Fruit fly (Drosophila melanogaster): ENCODE data around the gene CG6865.

CG6865 gene

dm6 chr3L:18890283-18891175 lies 27.1 kb downstream of the CG6865 start, which contains the start of gene CG3961 (continued):
- TF ChIP-seq CG3995 (GFP tag; optimal IDR thresholded peaks at IDR 0.05), result peak; percentile 36
- no peak; the same call in 1 of the 2 replicates for TF ChIP-seq sna (GFP tag; IDR thresholded peaks at IDR 0.05; ENCODE audit: partially characterized antibody)
- TF ChIP-seq run (tag; optimal IDR thresholded peaks at IDR 0.05), result peak; percentile 97
- TF ChIP-seq ranshi (GFP tag; IDR thresholded peaks at IDR 0.05), result peak; percentile 88
- TF ChIP-seq CG4404 (GFP tag; IDR thresholded peaks at IDR 0.05), result peak; percentile 89
- peak; percentile 72 for TF ChIP-seq CG3163 (GFP tag; optimal IDR thresholded peaks at IDR 0.05)
- TF ChIP-seq CG8765 (GFP tag; IDR thresholded peaks at IDR 0.05), result peak; percentile 45; the same call in 1 of the 2 replicates
- TF ChIP-seq Ptx1 (GFP tag; IDR thresholded peaks at IDR 0.05), result peak; percentile 96
- peak; percentile 91 for TF ChIP-seq Mad (GFP tag; optimal IDR thresholded peaks at IDR 0.05)
- no peak for TF ChIP-seq CG13894 (tag; optimal IDR thresholded peaks at IDR 0.05)
- peak; percentile 52 for TF ChIP-seq ERR (GFP tag; optimal IDR thresholded peaks at IDR 0.05)
- peak; percentile 44; the same call in 1 of the 2 replicates for TF ChIP-seq MBD-R2 (GFP tag; IDR thresholded peaks at IDR 0.05)
- peak; percentile 96 for TF ChIP-seq tin (GFP tag; optimal IDR thresholded peaks at IDR 0.05)
- peak; percentile 97 for TF ChIP-seq PHDP (tag; optimal IDR thresholded peaks at IDR 0.05)
- TF ChIP-seq CG4854 (GFP tag; optimal IDR thresholded peaks at IDR 0.05), result peak; percentile 84
- TF ChIP-seq CG1603 (tag; optimal IDR thresholded peaks at IDR 0.05), result peak; percentile 90
- TF ChIP-seq NfI (GFP tag; optimal IDR thresholded peaks at IDR 0.05), result peak; percentile 95
- TF ChIP-seq grau (tag; optimal IDR thresholded peaks at IDR 0.05), result peak; percentile 98
- peak; percentile 92 for TF ChIP-seq CG6765 (GFP tag; optimal IDR thresholded peaks at IDR 0.05)
- peak; percentile 58 to 100 for TF ChIP-seq eve (GFP tag; optimal IDR thresholded peaks at IDR 0.05)
- TF ChIP-seq rib (GFP tag; IDR thresholded peaks at IDR 0.05), result no peak
- TF ChIP-seq CG4820 (GFP tag; optimal IDR thresholded peaks at IDR 0.05), result peak; percentile 98
- TF ChIP-seq Meics (GFP tag; optimal IDR thresholded peaks at IDR 0.05), result peak; percentile 95
- peak; percentile 95 for TF ChIP-seq HmgZ (tag; optimal IDR thresholded peaks at IDR 0.05)
- TF ChIP-seq CG9797 (GFP tag; optimal IDR thresholded peaks at IDR 0.05), result peak; percentile 56
- peak; percentile 8; the same call in 1 of the 3 replicates for TF ChIP-seq CG34224 (GFP tag; IDR thresholded peaks at IDR 0.05; ENCODE audit: partially characterized antibody)
- peak; percentile 97 for TF ChIP-seq CG3407 (GFP tag; optimal IDR thresholded peaks at IDR 0.05)
- peak; percentile 90 for TF ChIP-seq sob (GFP tag; IDR thresholded peaks at IDR 0.05)
- peak; percentile 93 for TF ChIP-seq CG13123 (GFP tag; optimal IDR thresholded peaks at IDR 0.05)
- TF ChIP-seq CG7556 (GFP tag; optimal IDR thresholded peaks at IDR 0.05), result peak; percentile 100
- no peak for TF ChIP-seq hbn (GFP tag; IDR thresholded peaks at IDR 0.05; ENCODE audit: partially characterized antibody)
- peak; percentile 96 for TF ChIP-seq croc (GFP tag; conservative IDR thresholded peaks at IDR 0.05)
- peak; percentile 92 for TF ChIP-seq zf30C (GFP tag; optimal IDR thresholded peaks at IDR 0.05)
- TF ChIP-seq lola (GFP tag; optimal IDR thresholded peaks at IDR 0.05), result peak in 1 of 3 experiments; percentile 100
- TF ChIP-seq exex (tag; optimal IDR thresholded peaks at IDR 0.05), result peak; percentile 76
- TF ChIP-seq yki (optimal IDR thresholded peaks at IDR 0.05), result peak; percentile 49
- peak; percentile 99 for TF ChIP-seq CG31441 (GFP tag; IDR thresholded peaks at IDR 0.05)
- TF ChIP-seq H15 (GFP tag; IDR thresholded peaks at IDR 0.05), result peak; percentile 80
- TF ChIP-seq fd96Cb (tag; optimal IDR thresholded peaks at IDR 0.05), result peak; percentile 98
- peak; percentile 83; the same call in 2 of the 3 replicates for TF ChIP-seq B-H1 (GFP tag; IDR thresholded peaks at IDR 0.05)
- TF ChIP-seq CG7786 (GFP tag; optimal IDR thresholded peaks at IDR 0.05), result peak; percentile 82
- TF ChIP-seq CG4707 (GFP tag; optimal IDR thresholded peaks at IDR 0.05), result peak; percentile 89
- TF ChIP-seq lov (optimal IDR thresholded peaks at IDR 0.05), result no peak
- TF ChIP-seq lov (GFP tag; IDR thresholded peaks at IDR 0.05), result 0 out of 3 replicates have a peak, but pooled peaks have one; percentile 39
- TF ChIP-seq CG5180 (GFP tag; optimal IDR thresholded peaks at IDR 0.05), result peak; percentile 93
- TF ChIP-seq CG12744 (GFP tag; optimal IDR thresholded peaks at IDR 0.05), result peak; percentile 80
- peak; percentile 98 for TF ChIP-seq Oli (tag; optimal IDR thresholded peaks at IDR 0.05)
- peak; percentile 71 for TF ChIP-seq CG10565 (GFP tag; optimal IDR thresholded peaks at IDR 0.05)
